Worm (Caenorhabditis elegans) whole organism, L4 larva: ENCODE results near the gene R10H10.4.

Experiments
- T20F7.1 ChIP-seq: fragments of 200-800 bp; sonication (Bioruptor generic); optimal IDR thresholded peaks from 2 replicates; lab custom pipeline; 2018; ENCODE audit warnings: mild to moderate bottlenecking, missing genetic modification characterization, missing compliant biosample characterization
- Y48G9A.11 ChIP-seq: fragments of 200-800 bp; sonication (Bioruptor generic); IDR thresholded peaks from 2 replicates; pipeline ENCODE4 v1.3.6; 2022; ENCODE audit warnings: missing genetic modification reagents, missing genetic modification characterization, missing compliant biosample characterization
- Y75B8A.6 ChIP-seq: fragments of 200-800 bp; sonication (Bioruptor generic); IDR thresholded peaks from 2 replicates; pipeline ENCODE4 v1.3.6; 2022; ENCODE audit warnings: missing genetic modification reagents, missing genetic modification characterization, missing compliant biosample characterization
- ZK546.5 ChIP-seq, 2 experiments: sonication (generic microtip); optimal IDR thresholded peaks; 2 replicates each; lab custom pipeline; 2017; ENCODE audit warnings: missing biosample characterization in 2 of 2, missing genetic modification characterization in 2 of 2
- aly-2 ChIP-seq: sonication (generic microtip); optimal IDR thresholded peaks from 2 replicates; lab custom pipeline; 2018; ENCODE audit warnings: missing biosample characterization, missing genetic modification characterization
- ceh-20 ChIP-seq: fragments of 200-800 bp; sonication (Bioruptor generic); IDR thresholded peaks from 2 replicates; pipeline ENCODE4 v1.3.6; 2022; ENCODE audit warnings: missing genetic modification reagents, missing genetic modification characterization, missing compliant biosample characterization
- ceh-32 ChIP-seq: sonication (generic microtip); optimal IDR thresholded peaks from 2 replicates; lab custom pipeline; 2016; ENCODE audit warnings: mild to moderate bottlenecking, missing genetic modification characterization, missing compliant biosample characterization; ENCODE audit not compliant: poor library complexity
- ceh-44 ChIP-seq: fragments of 200-800 bp; sonication (Bioruptor generic); IDR thresholded peaks from 2 replicates; pipeline ENCODE4 v1.3.6; 2022; ENCODE audit warnings: missing genetic modification reagents, missing genetic modification characterization, missing compliant biosample characterization
- daf-16 ChIP-seq, 3 experiments: sonication (generic microtip); optimal IDR thresholded peaks; 2 replicates each; lab custom pipeline; 2016 to 2017; ENCODE audit warnings: missing genetic modification characterization in 3 of 3, missing genetic modification reagents in 3 of 3, mild to moderate bottlenecking in 2 of 3, missing compliant biosample characterization in 2 of 3, missing biosample characterization in 1 of 3, moderate library complexity in 1 of 3
- daf-19 ChIP-seq: fragments of 200-800 bp; sonication (Bioruptor generic); conservative IDR thresholded peaks from 2 replicates; pipeline ENCODE4 v1.3.6; 2022; ENCODE audit warnings: missing genetic modification characterization, missing compliant biosample characterization
- dmd-6 ChIP-seq: fragments of 200-800 bp; sonication (Bioruptor generic); IDR thresholded peaks from 2 replicates; pipeline ENCODE4 v1.3.6; 2022; ENCODE audit warnings: missing genetic modification reagents, missing genetic modification characterization, missing compliant biosample characterization
- gei-8 ChIP-seq: fragments of 200-800 bp; sonication (Bioruptor generic); optimal IDR thresholded peaks from 2 replicates; lab custom pipeline; 2018; ENCODE audit warnings: mild to moderate bottlenecking, missing genetic modification characterization, missing compliant biosample characterization
- hlh-30 ChIP-seq: sonication (generic microtip); optimal IDR thresholded peaks from 2 replicates; lab custom pipeline; 2017; ENCODE audit warnings: antibody characterized with exemption, mild to moderate bottlenecking, missing genetic modification characterization, missing compliant biosample characterization; ENCODE audit not compliant: insufficient read depth
- lin-13 ChIP-seq: fragments of 150-350 bp; optimal IDR thresholded peaks from 2 replicates; lab custom pipeline; 2014; ENCODE audit warnings: missing biosample characterization, missing genetic modification reagents, missing genetic modification characterization
- lin-29 ChIP-seq: fragments of 200-800 bp; sonication (Bioruptor generic); IDR thresholded peaks from 2 replicates; pipeline ENCODE4 v1.3.6; 2022; ENCODE audit warnings: missing genetic modification reagents, missing genetic modification characterization, missing compliant biosample characterization
- lin-38 ChIP-seq: fragments of 200-800 bp; sonication (Bioruptor generic); IDR thresholded peaks from 2 replicates; pipeline ENCODE4 v1.3.6; 2022; ENCODE audit warnings: missing genetic modification reagents, missing genetic modification characterization, missing compliant biosample characterization
- lir-3 ChIP-seq: sonication (generic microtip); optimal IDR thresholded peaks from 2 replicates; lab custom pipeline; 2016; ENCODE audit warnings: mild to moderate bottlenecking, missing genetic modification characterization, missing compliant biosample characterization
- madf-5 ChIP-seq, 2 experiments: fragments of 200-800 bp; sonication (Bioruptor generic); IDR thresholded peaks; 2 replicates each; pipeline ENCODE4 v1.3.6; 2022; ENCODE audit warnings: missing compliant biosample characterization in 2 of 2, missing genetic modification characterization in 2 of 2
- mes-2 ChIP-seq: sonication (generic microtip); optimal IDR thresholded peaks from 2 replicates; lab custom pipeline; 2016; ENCODE audit warnings: missing genotype, mild to moderate bottlenecking, missing genetic modification characterization, missing compliant biosample characterization; ENCODE audit not compliant: poor library complexity, severe bottlenecking
- mxl-2 ChIP-seq: fragments of 200-800 bp; sonication (Bioruptor generic); conservative IDR thresholded peaks from 2 replicates; pipeline ENCODE4 v1.3.6; 2022; ENCODE audit warnings: missing genetic modification reagents, missing genetic modification characterization, missing compliant biosample characterization
- nhr-10 ChIP-seq: fragments of 150-350 bp; optimal IDR thresholded peaks from 2 replicates; lab custom pipeline; 2014; ENCODE audit warnings: missing biosample characterization, missing genetic modification characterization
- nhr-28 ChIP-seq: fragments of 150-350 bp; optimal IDR thresholded peaks from 2 replicates; lab custom pipeline; 2014; ENCODE audit warnings: missing biosample characterization, missing genetic modification characterization
- nhr-48 ChIP-seq: sonication (generic microtip); optimal IDR thresholded peaks from 2 replicates; lab custom pipeline; 2016; ENCODE audit warnings: mild to moderate bottlenecking, missing genetic modification characterization, missing compliant biosample characterization
- nhr-77 ChIP-seq: fragments of 150-350 bp; optimal IDR thresholded peaks from 2 replicates; lab custom pipeline; 2014; ENCODE audit warnings: missing biosample characterization, missing genetic modification characterization
- pha-4 ChIP-seq, 2 experiments: fragments of 150-350 bp in 1 of 2; fragments of 200-800 bp in 1 of 2; sonication (Bioruptor generic) in 1 of 2; IDR thresholded peaks in 1 of 2; optimal IDR thresholded peaks in 1 of 2; 2 replicates each; pipeline versions ENCODE4 v1.3.6 to Lab custom; 2014 to 2022; ENCODE audit warnings: missing genetic modification characterization in 2 of 2, missing genetic modification reagents in 2 of 2, missing biosample characterization in 1 of 2, missing compliant biosample characterization in 1 of 2
- pqm-1 ChIP-seq: sonication (generic microtip); optimal IDR thresholded peaks from 2 replicates; lab custom pipeline; 2017; ENCODE audit warnings: missing biosample characterization, missing genetic modification characterization
- set-16 ChIP-seq: fragments of 200-800 bp; sonication (Bioruptor generic); IDR thresholded peaks from 2 replicates; pipeline ENCODE4 v1.3.6; 2022; ENCODE audit warnings: missing genetic modification reagents, missing genetic modification characterization, missing compliant biosample characterization
- spr-3 ChIP-seq: fragments of 200-800 bp; sonication (Bioruptor generic); optimal IDR thresholded peaks from 2 replicates; lab custom pipeline; 2018; ENCODE audit warnings: mild to moderate bottlenecking, missing genetic modification characterization, missing compliant biosample characterization
- unc-130 ChIP-seq: sonication (generic microtip); optimal IDR thresholded peaks from 2 replicates; lab custom pipeline; 2016; ENCODE audit warnings: missing genetic modification reagents, missing genetic modification characterization, missing compliant biosample characterization
- unc-62 ChIP-seq, 3 experiments: fragments of 150-350 bp in 1 of 3; sonication (generic microtip); optimal IDR thresholded peaks in 2 of 3; peaks in 1 of 3; 1 replicate in 1 of 3; 2 replicates in 2 of 3; lab custom pipeline; 2014 to 2017; ENCODE audit warnings: missing biosample characterization in 3 of 3, missing genetic modification characterization in 3 of 3, missing genetic modification reagents in 3 of 3, missing genotype in 1 of 3
- vab-7 ChIP-seq: fragments of 200-800 bp; sonication (Bioruptor generic); IDR thresholded peaks from 2 replicates; pipeline ENCODE4 v1.3.6; 2022; ENCODE audit warnings: missing genetic modification reagents, missing genetic modification characterization, missing compliant biosample characterization
- zip-11 ChIP-seq: fragments of 200-800 bp; sonication (Bioruptor generic); IDR thresholded peaks from 2 replicates; pipeline ENCODE4 v1.3.6; 2022; ENCODE audit warnings: missing genetic modification characterization, missing compliant biosample characterization
- ztf-7 ChIP-seq: fragments of 150-350 bp; optimal IDR thresholded peaks from 2 replicates; lab custom pipeline; 2014; ENCODE audit warnings: missing biosample characterization, missing genetic modification characterization

R10H10.4 gene

DNA sequence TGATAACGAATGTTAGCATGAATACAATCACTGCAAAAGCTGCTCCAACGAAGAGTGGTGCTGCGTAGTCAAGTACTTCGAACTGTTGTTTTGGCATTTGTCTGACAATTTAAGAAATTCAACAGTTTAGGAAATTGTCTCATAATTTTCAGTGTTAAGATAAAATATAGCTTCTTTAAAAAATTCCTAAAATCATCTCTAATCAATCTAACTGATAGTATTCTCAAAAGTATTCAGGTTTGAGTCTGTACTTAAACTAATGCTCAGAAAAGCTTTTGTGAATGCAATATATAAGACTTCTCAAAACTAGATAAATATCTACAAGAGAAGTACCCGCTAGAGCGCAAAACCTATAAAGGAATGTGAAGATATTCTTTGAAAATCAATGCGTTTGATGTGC lies at the start of gene R10H10.4:
R10H10.4 (minus strand) TSS at position 101 of the 400 bp plus-strand sequence.
- TF ChIP-seq lin-38 (no peak), gei-8 (GFP tag; lab: Kevin White, UChicago) (no peak), nhr-10 (no peak), lir-3 (tag; lab: Kevin White, UChicago) (no peak), ceh-32 (no peak), daf-19 (GFP tag; lab: Robert Waterston, UW) (no peak), ztf-7 (tag; lab: Kevin White, UChicago) (no peak), pha-4 (GFP tag; IDR thresholded peaks at IDR 0.05; lab: Robert Waterston, UW) (no peak), pha-4 (tag; optimal IDR thresholded peaks at IDR 0.05; lab: Kevin White, UChicago) (no peak), ZK546.5 (tag; optimal IDR thresholded peaks at IDR 0.05; lab: Kevin White, UChicago) (no peak)

DNA sequence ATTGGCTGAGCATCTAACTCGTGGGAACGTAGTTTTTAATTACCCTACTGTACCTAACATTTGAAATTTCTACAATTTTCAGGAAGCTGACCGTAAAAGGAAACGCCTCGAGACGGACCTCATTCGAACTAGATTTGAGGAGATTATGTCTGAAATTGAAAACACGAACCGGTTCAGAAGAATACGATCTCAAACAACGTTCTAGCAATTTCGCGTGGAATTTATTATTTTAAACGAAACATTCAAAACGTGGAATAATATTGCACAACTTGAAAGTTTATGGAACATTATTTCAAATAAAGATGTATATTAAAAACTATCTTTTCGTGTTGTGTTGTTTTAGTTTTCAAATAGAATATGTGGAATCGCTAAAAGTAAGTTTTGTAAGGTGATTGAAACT lies 48.8 kb upstream of the R10H10.4 start, which contains the start of gene F13B12.7:
F13B12.7 (plus strand) TSS at position 301 of the 400 bp plus-strand sequence.
- TF ChIP-seq vab-7 (GFP tag; lab: Robert Waterston, UW) (no peak), Y75B8A.6 (GFP tag; lab: Robert Waterston, UW) (no peak), T20F7.1 (no peak), lin-13 (GFP tag; lab: Kevin White, UChicago) (no peak), aly-2 (tag; lab: Kevin White, UChicago) (no peak)

DNA sequence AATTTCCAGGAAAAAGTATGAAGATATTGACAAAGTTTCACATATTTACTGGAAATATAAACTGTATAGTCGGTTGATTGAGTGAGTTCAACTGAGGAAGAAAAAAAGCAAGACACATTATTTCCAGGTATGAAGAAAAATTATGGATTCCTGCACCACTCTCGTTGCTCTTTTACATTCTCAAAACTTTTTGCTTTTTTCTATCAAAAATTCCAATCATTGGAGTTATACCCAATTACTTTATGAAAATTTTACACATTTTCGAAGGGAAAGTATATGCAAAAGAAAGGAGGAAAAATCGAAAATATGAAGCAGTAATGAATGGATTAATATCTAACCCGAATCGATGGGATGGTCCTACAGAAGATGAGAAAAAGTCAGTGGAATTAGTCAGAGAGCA lies 48.1 kb upstream of the R10H10.4 start:
- TF ChIP-seq unc-62 (GFP tag; optimal IDR thresholded peaks at IDR 0.05 in 1 of 2; lab: Kevin White, UChicago) (peak in 1 of 2 experiments; percentile 51), unc-62 (tag; optimal IDR thresholded peaks at IDR 0.05; lab: Kevin White, UChicago) (no peak), aly-2 (tag; lab: Kevin White, UChicago) (no peak)

DNA sequence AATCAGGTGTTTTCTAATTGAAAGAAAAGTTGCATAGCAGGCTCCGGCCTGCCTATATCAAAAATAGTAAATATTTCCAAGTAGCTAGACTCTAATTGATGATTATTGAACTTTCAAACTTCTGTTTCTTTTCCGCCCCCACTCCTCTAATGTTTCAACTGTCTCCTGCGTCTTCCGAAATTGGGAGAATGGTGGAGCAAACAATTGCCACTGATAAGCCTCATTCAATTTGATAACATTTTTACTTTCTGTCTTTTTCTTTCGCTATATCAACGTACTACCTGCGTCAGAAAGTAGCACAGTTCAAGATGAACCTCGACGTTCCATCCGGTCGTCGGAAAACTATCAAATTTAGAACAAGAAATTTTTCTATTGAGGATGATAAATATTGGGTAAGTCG lies 44.1 kb upstream of the R10H10.4 start, which contains the start of gene F13B12.3:
F13B12.3 (plus strand) TSS at position 223 of the 400 bp plus-strand sequence.
- TF ChIP-seq unc-130 (GFP tag; lab: Kevin White, UChicago) = no peak
- TF ChIP-seq madf-5 (GFP tag; IDR thresholded peaks at IDR 0.05; lab: Robert Waterston, UW) = no peak
- peak; percentile 18 for TF ChIP-seq nhr-48
- TF ChIP-seq nhr-77 (tag; lab: Kevin White, UChicago) = peak; percentile 38
- TF ChIP-seq daf-16 (GFP tag; optimal IDR thresholded peaks at IDR 0.05; lab: Kevin White, UChicago) = no peak
- TF ChIP-seq daf-16 (tag; optimal IDR thresholded peaks at IDR 0.05; lab: Kevin White, UChicago) = peak; percentile 79
- peak; percentile 97 for TF ChIP-seq pqm-1 (tag; lab: Kevin White, UChicago)
- no peak for TF ChIP-seq hlh-30 (tag; lab: Kevin White, UChicago)
- TF ChIP-seq dmd-6 (GFP tag; lab: Robert Waterston, UW) = peak; percentile 90
- TF ChIP-seq mxl-2 (GFP tag; lab: Robert Waterston, UW) = no peak
- TF ChIP-seq unc-62 (GFP tag; optimal IDR thresholded peaks at IDR 0.05 in 1 of 2; lab: Kevin White, UChicago) = peak in 1 of 2 experiments; percentile 53
- TF ChIP-seq unc-62 (tag; optimal IDR thresholded peaks at IDR 0.05; lab: Kevin White, UChicago) = no peak
- peak; percentile 82 for TF ChIP-seq nhr-28 (tag; lab: Kevin White, UChicago)
- no peak for TF ChIP-seq spr-3 (GFP tag; lab: Kevin White, UChicago)

DNA sequence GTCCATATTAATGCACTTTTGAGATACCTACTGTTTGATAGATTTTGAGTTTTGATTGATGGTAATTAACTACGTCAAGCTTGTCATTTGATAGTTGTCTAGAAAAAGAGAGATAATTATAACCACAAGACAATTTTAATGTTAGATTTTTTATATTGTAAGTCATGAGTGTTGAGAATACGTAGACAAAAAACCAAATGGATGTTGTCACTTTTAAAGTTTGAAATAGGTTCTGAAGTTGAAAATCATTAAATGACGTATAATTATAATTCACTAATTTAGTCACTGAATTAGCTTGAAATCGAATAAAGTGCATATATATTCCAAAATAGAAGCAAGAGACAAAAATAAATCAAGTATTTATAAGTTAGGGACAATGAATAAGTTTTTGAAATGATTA lies 42.4 kb upstream of the R10H10.4 start:
- TF ChIP-seq set-16 (GFP tag; lab: Robert Waterston, UW) (no peak), Y48G9A.11 (no peak), nhr-77 (tag; lab: Kevin White, UChicago) (no peak), ceh-20 (no peak), aly-2 (tag; lab: Kevin White, UChicago) (no peak), pqm-1 (tag; lab: Kevin White, UChicago) (no peak), zip-11 (GFP tag; lab: Robert Waterston, UW) (no peak), Y75B8A.6 (GFP tag; lab: Robert Waterston, UW) (no peak), ceh-44 (no peak), lin-29 (GFP tag; lab: Robert Waterston, UW) (no peak), mes-2 (tag; lab: Kevin White, UChicago) (no peak)
- TF ChIP-seq, all 104 proteins: peak for 0
